Fruit fly (Drosophila melanogaster): ENCODE data around the gene bond.

bond gene

dm6 chr3R:22525546-22526352 is 24.7 kb upstream of the bond start (continued):
- TF ChIP-seq disco-r (GFP tag; optimal IDR thresholded peaks at IDR 0.05): no peak
- TF ChIP-seq CG7987 (GFP tag; optimal IDR thresholded peaks at IDR 0.05): peak; percentile 45
- no peak for TF ChIP-seq CG18764 (GFP tag; optimal IDR thresholded peaks at IDR 0.05)
- TF ChIP-seq Spps (tag; optimal IDR thresholded peaks at IDR 0.05): no peak
- TF ChIP-seq jing (GFP tag; optimal IDR thresholded peaks at IDR 0.05): no peak
- no peak for TF ChIP-seq Kr (GFP tag; optimal IDR thresholded peaks at IDR 0.05)
- TF ChIP-seq CG17361 (GFP tag; IDR thresholded peaks at IDR 0.05): peak; percentile 60; the same call in 1 of the 3 replicates
- no peak for TF ChIP-seq CG7839 (tag; optimal IDR thresholded peaks at IDR 0.05)
- TF ChIP-seq CG11696 (GFP tag; IDR thresholded peaks at IDR 0.05): 0 out of 2 replicates have a peak, but pooled peaks have one; percentile 22
- peak; percentile 5; the same call in 1 of the 2 replicates for TF ChIP-seq CG17328 (GFP tag; IDR thresholded peaks at IDR 0.05)
- peak; percentile 21 for TF ChIP-seq dmrt99B (tag; optimal IDR thresholded peaks at IDR 0.05)
- TF ChIP-seq hth (optimal IDR thresholded peaks at IDR 0.05): no peak
- TF ChIP-seq Tbp (GFP tag; optimal IDR thresholded peaks at IDR 0.05): no peak

- TF ChIP-seq chn (GFP tag; optimal IDR thresholded peaks at IDR 0.05): peak; percentile 10
- TF ChIP-seq ftz-f1 (GFP tag; optimal IDR thresholded peaks at IDR 0.05): no peak
- no peak for TF ChIP-seq tll (GFP tag; optimal IDR thresholded peaks at IDR 0.05)
- TF ChIP-seq CrebB (tag; optimal IDR thresholded peaks at IDR 0.05): no peak
- TF ChIP-seq aop (GFP tag; IDR thresholded peaks at IDR 0.05): 0 out of 2 replicates have a peak, but pooled peaks have one; percentile 10
- TF ChIP-seq CTCF (GFP tag; optimal IDR thresholded peaks at IDR 0.05): no peak
- TF ChIP-seq nau (GFP tag; optimal IDR thresholded peaks at IDR 0.05): no peak
- peak; percentile 46 for TF ChIP-seq CG12155 (GFP tag; optimal IDR thresholded peaks at IDR 0.05)
- TF ChIP-seq CG6689 (GFP tag; IDR thresholded peaks at IDR 0.05): peak; percentile 18; the same call in 1 of the 2 replicates
- TF ChIP-seq CG6272 (GFP tag; IDR thresholded peaks at IDR 0.05): no peak
- TF ChIP-seq CG7987 (GFP tag; optimal IDR thresholded peaks at IDR 0.05): no peak
- no peak for TF ChIP-seq cad (GFP tag; optimal IDR thresholded peaks at IDR 0.05)
- no peak for TF ChIP-seq CG11723 (GFP tag; optimal IDR thresholded peaks at IDR 0.05)
- TF ChIP-seq disco-r (GFP tag; optimal IDR thresholded peaks at IDR 0.05): no peak
- TF ChIP-seq vfl (GFP tag; optimal IDR thresholded peaks at IDR 0.05): no peak
- TF ChIP-seq CG14441 (GFP tag; IDR thresholded peaks at IDR 0.05): peak; percentile 59
- no peak for TF ChIP-seq zen2 (GFP tag; IDR thresholded peaks at IDR 0.05; ENCODE audit: partially characterized antibody)
- no peak for TF ChIP-seq ems (GFP tag; optimal IDR thresholded peaks at IDR 0.05)
- TF ChIP-seq bcd (GFP tag; optimal IDR thresholded peaks at IDR 0.05): peak; percentile 31
- 0 out of 2 replicates have a peak, but pooled peaks have one; percentile 19 for TF ChIP-seq Drgx (GFP tag; IDR thresholded peaks at IDR 0.05)
- peak; percentile 21 for TF ChIP-seq CG4328 (GFP tag; optimal IDR thresholded peaks at IDR 0.05)
- no peak for TF ChIP-seq CG5245 (GFP tag; optimal IDR thresholded peaks at IDR 0.05)
- TF ChIP-seq HLH3B (GFP tag; IDR thresholded peaks at IDR 0.05): no peak
- no peak for TF ChIP-seq TFAM (GFP tag; optimal IDR thresholded peaks at IDR 0.05)
- TF ChIP-seq CG2202 (tag; optimal IDR thresholded peaks at IDR 0.05): no peak
- TF ChIP-seq CG10209 (GFP tag; optimal IDR thresholded peaks at IDR 0.05): no peak
- no peak for TF ChIP-seq repo (GFP tag; optimal IDR thresholded peaks at IDR 0.05)
- no peak for TF ChIP-seq corto (GFP tag; optimal IDR thresholded peaks at IDR 0.05)
- TF ChIP-seq hbn (GFP tag; IDR thresholded peaks at IDR 0.05; ENCODE audit: partially characterized antibody): no peak
- TF ChIP-seq dan (GFP tag; IDR thresholded peaks at IDR 0.05): no peak
- peak; percentile 5 for TF ChIP-seq CG17802 (tag; optimal IDR thresholded peaks at IDR 0.05)
- no peak for TF ChIP-seq CG1647 (GFP tag; optimal IDR thresholded peaks at IDR 0.05)
- no peak for TF ChIP-seq NC2β (GFP tag; optimal IDR thresholded peaks at IDR 0.05)
- no peak for TF ChIP-seq BEAF-32 (GFP tag; optimal IDR thresholded peaks at IDR 0.05)
- TF ChIP-seq CG3163 (GFP tag; optimal IDR thresholded peaks at IDR 0.05): no peak
- TF ChIP-seq wor (GFP tag; IDR thresholded peaks at IDR 0.05): no peak
- TF ChIP-seq Aef1 (GFP tag; IDR thresholded peaks at IDR 0.05): no peak
- no peak for TF ChIP-seq Dll (GFP tag; IDR thresholded peaks at IDR 0.05; ENCODE audit: partially characterized antibody)
Measured at dm6 chr3R:22526353-22526907, 24.1 kb upstream of the bond start.

Data from whole organism, embryonic.